Fruit fly (Drosophila melanogaster) ovary, adult (tissue): Measurements from ENCODE around the gene brwl.

Experiments used
- CG17801 ChIP-seq: fragments of 200-800 bp; optimal IDR thresholded peaks from 2 replicates; lab custom pipeline; 2019; ENCODE audit warnings: missing biosample characterization, mild to moderate bottlenecking, missing genetic modification characterization, moderate library complexity; ENCODE audit not compliant: partially characterized antibody

Gene brwl

dm6 chr2L:9568360-9569088 lies at the start of gene brwl:
brwl (plus strand) TSS chr2L:9568890.
- peak; percentile 95 for TF ChIP-seq CG17801 (GFP tag; lab: Kevin White, UChicago)

- peak; percentile 99 for TF ChIP-seq CG17801 (GFP tag; lab: Kevin White, UChicago)
Measured at dm6 chr2L:9520886-9521868, 47.5 kb upstream of the brwl start, which contains the start of gene Oatp30B. Oatp30B (plus strand) TSS chr2L:9521210.

- no peak for TF ChIP-seq CG17801 (GFP tag; lab: Kevin White, UChicago)
Measured at dm6 chr2L:9522766-9523174, 45.9 kb upstream of the brwl start.

dm6 chr2L:9524915-9525314 lies 43.8 kb upstream of the brwl start:
- TF ChIP-seq CG17801 (GFP tag; lab: Kevin White, UChicago), result no peak

- TF ChIP-seq CG17801 (GFP tag; lab: Kevin White, UChicago), result peak; percentile 15
Measured at dm6 chr2L:9525719-9526118, 43.0 kb upstream of the brwl start.

dm6 chr2L:9526518-9526917 lies 42.2 kb upstream of the brwl start:
- no peak for TF ChIP-seq CG17801 (GFP tag; lab: Kevin White, UChicago)

- TF ChIP-seq CG17801 (GFP tag; lab: Kevin White, UChicago), result no peak
Measured at dm6 chr2L:9528215-9528614, 40.5 kb upstream of the brwl start, which contains the start of gene CG31883. CG31883 (plus strand) TSS chr2L:9528515.

dm6 chr2L:9529858-9530378 lies 38.8 kb upstream of the brwl start:
- no peak for TF ChIP-seq CG17801 (GFP tag; lab: Kevin White, UChicago)

- TF ChIP-seq CG17801 (GFP tag; lab: Kevin White, UChicago), result peak; percentile 19
Measured at dm6 chr2L:9539988-9540573, 28.6 kb upstream of the brwl start, which contains the start of gene CG17855. CG17855 (plus strand) TSS chr2L:9540523.

- TF ChIP-seq CG17801 (GFP tag; lab: Kevin White, UChicago), result no peak
Measured at dm6 chr2L:9542578-9542977, 26.1 kb upstream of the brwl start, which contains the start of gene Cpr30B. Cpr30B (plus strand) TSS chr2L:9542878.

- TF ChIP-seq CG17801 (GFP tag; lab: Kevin White, UChicago), result no peak
Measured at dm6 chr2L:9543871-9544270, 24.8 kb upstream of the brwl start, which contains the start of gene CG13113. CG13113 (plus strand) TSS chr2L:9544171.

dm6 chr2L:9545511-9545910 lies 23.2 kb upstream of the brwl start, which contains the start of gene CG13114:
CG13114 (plus strand) TSS chr2L:9545811.
- TF ChIP-seq CG17801 (GFP tag; lab: Kevin White, UChicago), result peak; percentile 7

dm6 chr2L:9550880-9551279 lies 17.8 kb upstream of the brwl start:
- TF ChIP-seq CG17801 (GFP tag; lab: Kevin White, UChicago), result no peak

dm6 chr2L:9557858-9558257 lies 10.8 kb upstream of the brwl start:
- TF ChIP-seq CG17801 (GFP tag; lab: Kevin White, UChicago), result no peak
